Worm (Caenorhabditis elegans) whole organism, early embryonic: ENCODE measurements around the gene fbxa-1.

Experiments
- B0310.2 ChIP-seq: sonication (generic microtip); optimal IDR thresholded peaks from 2 replicates; lab custom pipeline; 2016; ENCODE audit warnings: mild to moderate bottlenecking, missing genetic modification characterization, missing compliant biosample characterization
- F13C5.2 ChIP-seq: sonication (generic microtip); optimal IDR thresholded peaks from 2 replicates; lab custom pipeline; 2017; ENCODE audit warnings: mild to moderate bottlenecking, missing genetic modification characterization, inconsistent platforms, missing compliant biosample characterization
- ama-1 ChIP-seq: fragments of 150-350 bp; optimal IDR thresholded peaks from 2 replicates; lab custom pipeline; 2014
- ceh-36 ChIP-seq: sonication (generic microtip); optimal IDR thresholded peaks from 2 replicates; lab custom pipeline; 2016; ENCODE audit warnings: missing genetic modification characterization, inconsistent platforms, missing compliant biosample characterization
- ets-7 ChIP-seq: sonication (generic microtip); optimal IDR thresholded peaks from 2 replicates; lab custom pipeline; 2016; ENCODE audit warnings: missing genotype, missing genetic modification characterization, missing compliant biosample characterization
- flt-1 ChIP-seq: fragments of 200-800 bp; sonication (Bioruptor generic); IDR thresholded peaks from 2 replicates; pipeline ENCODE4 v1.3.6; 2022; ENCODE audit warnings: missing genetic modification characterization, missing compliant biosample characterization
- hmbx-1 ChIP-seq: sonication (generic microtip); optimal IDR thresholded peaks from 2 replicates; lab custom pipeline; 2016; ENCODE audit warnings: mild to moderate bottlenecking, missing genetic modification characterization, missing compliant biosample characterization
- hmg-4 ChIP-seq: fragments of 200-800 bp; sonication (Bioruptor generic); optimal IDR thresholded peaks from 2 replicates; lab custom pipeline; 2018; ENCODE audit warnings: mild to moderate bottlenecking, missing genetic modification characterization, missing compliant biosample characterization
- hnd-1 ChIP-seq: sonication (generic microtip); optimal IDR thresholded peaks from 2 replicates; lab custom pipeline; 2016; ENCODE audit warnings: missing genetic modification characterization, missing compliant biosample characterization
- pes-1 ChIP-seq: fragments of 200-800 bp; sonication (Bioruptor generic); IDR thresholded peaks from 2 replicates; pipeline ENCODE4 v1.3.6; 2022; ENCODE audit warnings: missing genetic modification reagents, missing genetic modification characterization, missing compliant biosample characterization
- tbx-11 ChIP-seq: fragments of 200-800 bp; sonication (Bioruptor generic); IDR thresholded peaks from 2 replicates; pipeline ENCODE4 v1.3.6; 2022; ENCODE audit warnings: missing genetic modification characterization, missing compliant biosample characterization
- tbx-37 ChIP-seq: fragments of 200-800 bp; sonication (Bioruptor generic); conservative IDR thresholded peaks from 2 replicates; pipeline ENCODE4 v1.3.6; 2022; ENCODE audit warnings: missing genetic modification reagents, missing genetic modification characterization, missing compliant biosample characterization
- tra-4 ChIP-seq: sonication (generic microtip); optimal IDR thresholded peaks from 2 replicates; lab custom pipeline; 2017; ENCODE audit warnings: missing genetic modification characterization, missing compliant biosample characterization

DNA sequence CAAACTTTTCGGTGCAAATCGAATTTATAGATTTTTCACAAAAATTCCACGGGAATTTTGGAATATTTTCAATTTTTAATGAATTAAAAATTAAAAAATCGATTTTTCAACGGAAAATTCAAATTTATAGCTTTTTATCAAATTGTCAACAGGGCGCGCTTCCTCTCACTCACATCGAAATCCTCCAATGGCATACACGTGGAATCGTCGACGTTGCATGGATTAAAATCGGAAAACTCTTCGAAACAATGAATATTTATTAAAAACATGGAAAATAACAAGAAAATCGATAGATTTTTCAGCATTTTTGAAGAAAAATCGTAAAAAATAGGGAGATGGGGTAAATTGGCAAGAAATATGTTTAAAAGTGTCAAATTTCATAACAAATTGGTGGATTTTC is 21.4 kb upstream of the fbxa-1 start, which contains the start of gene Y54F10BM.12:
- TF ChIP-seq F13C5.2 (tag; lab: Kevin White, UChicago) (no peak), hmg-4 (GFP tag; lab: Kevin White, UChicago) (no peak), ets-7 (no peak), pes-1 (GFP tag; lab: Robert Waterston, UW) (no peak), ama-1 (no peak), ceh-36 (tag; lab: Kevin White, UChicago) (no peak), tbx-11 (GFP tag; lab: Robert Waterston, UW) (no peak), hnd-1 (tag; lab: Kevin White, UChicago) (no peak), B0310.2 (tag; lab: Kevin White, UChicago) (no peak), tbx-37 (GFP tag; lab: Robert Waterston, UW) (no peak), flt-1 (no peak), hmbx-1 (tag; lab: Kevin White, UChicago) (no peak), tra-4 (no peak)
